Worm (Caenorhabditis elegans) whole organism, L1 larva: ENCODE results near the gene F10D7.4.

Source experiments
- C16A3.4 ChIP-seq: fragments of 150-350 bp; optimal IDR thresholded peaks from 2 replicates; lab custom pipeline; 2014; ENCODE audit warnings: missing biosample characterization, missing genetic modification characterization
- aha-1 ChIP-seq: fragments of 150-350 bp; optimal IDR thresholded peaks from 2 replicates; lab custom pipeline; 2014; ENCODE audit warnings: missing biosample characterization, missing genetic modification characterization
- aly-2 ChIP-seq: fragments of 150-350 bp; optimal IDR thresholded peaks from 2 replicates; lab custom pipeline; 2014; ENCODE audit warnings: missing biosample characterization, missing genetic modification characterization
- ceh-82 ChIP-seq, 3 experiments: fragments of 150-350 bp in 1 of 3; sonication (generic microtip) in 2 of 3; optimal IDR thresholded peaks; 2 replicates each; lab custom pipeline; 2014 to 2017; ENCODE audit warnings: missing biosample characterization in 3 of 3, missing genetic modification characterization in 3 of 3
- ces-1 ChIP-seq: fragments of 150-350 bp; optimal IDR thresholded peaks from 2 replicates; lab custom pipeline; 2014; ENCODE audit warnings: missing biosample characterization, missing genetic modification reagents, missing genetic modification characterization
- dsc-1 ChIP-seq: sonication (generic microtip); optimal IDR thresholded peaks from 2 replicates; lab custom pipeline; 2016; ENCODE audit warnings: mild to moderate bottlenecking, missing genetic modification characterization, missing compliant biosample characterization
- efl-1 ChIP-seq, 4 experiments: fragments of 150-350 bp; optimal IDR thresholded peaks in 3 of 4; peaks in 1 of 4; 1 replicate in 1 of 4; 2 replicates in 3 of 4; lab custom pipeline; 2014; ENCODE audit warnings: missing biosample characterization in 2 of 4, missing genetic modification characterization in 2 of 4, missing genetic modification reagents in 2 of 4
- egl-27 ChIP-seq, 2 experiments: fragments of 150-350 bp in 1 of 2; sonication (generic microtip); optimal IDR thresholded peaks; 3 replicates each; lab custom pipeline; 2017 to 2018; ENCODE audit warnings: missing biosample characterization in 2 of 2, missing genetic modification characterization in 2 of 2, missing genetic modification reagents in 2 of 2
- nhr-20 ChIP-seq: sonication (generic microtip); optimal IDR thresholded peaks from 2 replicates; lab custom pipeline; 2016; ENCODE audit warnings: mild to moderate bottlenecking, missing genetic modification characterization, missing compliant biosample characterization
- pqm-1 ChIP-seq: sonication (generic microtip); optimal IDR thresholded peaks from 3 replicates; lab custom pipeline; 2017; ENCODE audit warnings: missing biosample characterization, missing genetic modification characterization
- skn-1 ChIP-seq: fragments of 150-350 bp; optimal IDR thresholded peaks from 2 replicates; lab custom pipeline; 2014; ENCODE audit warnings: missing biosample characterization, missing genetic modification characterization
- snpc-4 ChIP-seq: fragments of 150-350 bp; optimal IDR thresholded peaks from 2 replicates; lab custom pipeline; 2014; ENCODE audit warnings: missing biosample characterization, missing genetic modification characterization

DNA sequence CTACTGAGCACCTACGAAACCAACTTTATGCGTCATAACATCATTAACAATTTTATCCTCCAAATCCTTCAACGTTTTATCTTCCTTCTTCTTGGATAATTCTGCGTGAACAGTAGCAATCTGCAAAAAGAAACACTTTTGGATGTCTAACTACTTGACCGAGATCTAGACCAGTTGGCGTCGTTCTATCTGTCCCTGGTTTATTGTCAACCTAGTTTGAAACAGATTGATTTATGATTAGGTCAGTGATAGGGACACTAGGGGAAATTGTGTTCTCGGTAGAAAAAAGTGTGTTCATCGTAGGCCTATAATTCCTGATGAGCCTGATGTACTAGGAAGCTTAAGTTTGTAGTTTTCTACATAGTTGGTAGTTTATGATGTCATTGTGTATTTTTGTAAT is 7.9 kb downstream of the F10D7.4 start:
- no peak for TF ChIP-seq aha-1 (tag; lab: Kevin White, UChicago)
- TF ChIP-seq pqm-1 (tag; lab: Kevin White, UChicago), result no peak
- TF ChIP-seq nhr-20 (tag; lab: Kevin White, UChicago), result no peak
- TF ChIP-seq ces-1 (GFP tag; lab: Kevin White, UChicago), result no peak
- TF ChIP-seq C16A3.4 (tag; lab: Kevin White, UChicago), result no peak
- TF ChIP-seq dsc-1 (tag; lab: Kevin White, UChicago), result no peak
- no peak for TF ChIP-seq efl-1 (optimal IDR thresholded peaks at IDR 0.05; lab: Kevin White, UChicago)
- no peak for TF ChIP-seq efl-1 (GFP tag; optimal IDR thresholded peaks at IDR 0.05 in 1 of 2; lab: Kevin White, UChicago)
- TF ChIP-seq snpc-4 (tag; lab: Kevin White, UChicago), result no peak
- TF ChIP-seq aly-2 (tag; lab: Kevin White, UChicago), result no peak
- TF ChIP-seq skn-1, result no peak
- TF ChIP-seq egl-27 (tag; optimal IDR thresholded peaks at IDR 0.05; lab: Kevin White, UChicago), result no peak
- no peak for TF ChIP-seq ceh-82 (tag; optimal IDR thresholded peaks at IDR 0.05; lab: Kevin White, UChicago)
